Worm (Caenorhabditis elegans): ENCODE measurements around the gene Y41C4A.22.

DNA sequence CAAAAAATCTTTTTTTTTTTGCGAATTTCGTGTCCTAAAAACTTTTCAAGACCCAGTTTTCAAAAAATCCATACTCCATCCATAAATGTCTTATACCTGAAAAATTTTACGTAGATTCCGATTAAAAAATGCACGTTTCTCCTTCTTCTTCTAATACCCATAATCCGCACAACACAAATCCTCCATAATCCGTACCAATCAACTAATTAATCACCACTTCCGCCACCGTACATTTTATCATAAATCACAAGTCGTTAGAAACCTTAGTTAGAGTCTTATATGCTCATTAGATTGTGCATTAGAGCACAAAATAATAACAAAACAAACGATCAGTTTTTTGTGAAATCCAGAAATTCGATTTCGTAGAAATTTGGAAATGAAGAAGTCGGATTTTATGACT, 26.1 kb upstream of the Y41C4A.22 start:
- no peak for TF ChIP-seq fkh-10 (GFP tag; optimal IDR thresholded peaks at IDR 0.05)
- TF ChIP-seq nhr-11 (tag; optimal IDR thresholded peaks at IDR 0.05) = no peak
- TF ChIP-seq eyg-1 (tag; optimal IDR thresholded peaks at IDR 0.05) = no peak
- TF ChIP-seq T23F11.4 (GFP tag; optimal IDR thresholded peaks at IDR 0.05) = no peak
- no peak for TF ChIP-seq che-1 (tag; optimal IDR thresholded peaks at IDR 0.05)
- no peak for TF ChIP-seq mec-3 (tag; optimal IDR thresholded peaks at IDR 0.05; ENCODE audit: borderline replicate concordance)
- TF ChIP-seq ama-1 (optimal IDR thresholded peaks at IDR 0.05) = no peak
